Fruit fly (Drosophila melanogaster): Measurements from ENCODE around the gene Fad2.

dm6 chr3L:11064689-11065088 is 41.4 kb downstream of the Fad2 start, which contains the start of the genes CG32075, CG45101 and SuUR:
- TF ChIP-seq HmgD (GFP tag; optimal IDR thresholded peaks at IDR 0.05) (peak; percentile 73), ttk (GFP tag; IDR thresholded peaks at IDR 0.05) (peak; percentile 81), salm (tag; optimal IDR thresholded peaks at IDR 0.05) (peak; percentile 24), cwo (GFP tag; optimal IDR thresholded peaks at IDR 0.05) (peak; percentile 64), h (optimal IDR thresholded peaks at IDR 0.05) (no peak), CG7556 (GFP tag; optimal IDR thresholded peaks at IDR 0.05) (peak; percentile 78), CG9797 (GFP tag; optimal IDR thresholded peaks at IDR 0.05) (peak; percentile 23), danr (GFP tag; IDR thresholded peaks at IDR 0.05) (0 out of 2 replicates have a peak, but pooled peaks have one; percentile 33), Deaf1 (tag; optimal IDR thresholded peaks at IDR 0.05) (peak; percentile 38), Sox102F (GFP tag; optimal IDR thresholded peaks at IDR 0.05) (peak; percentile 91), CG14965 (GFP tag; optimal IDR thresholded peaks at IDR 0.05; ENCODE audit: borderline replicate concordance) (no peak)
